Worm (Caenorhabditis elegans): ENCODE results near the gene str-30.

str-30 gene

ce11 chrV:3716279-3716887, 8.5 kb upstream of the str-30 start (continued):
- no peak for TF ChIP-seq nfya-1 (tag; optimal IDR thresholded peaks at IDR 0.05; ENCODE audit: borderline replicate concordance, insufficient read depth)
- TF ChIP-seq him-1 (tag; optimal IDR thresholded peaks at IDR 0.05) = no peak
- TF ChIP-seq lir-1 (GFP tag; conservative IDR thresholded peaks at IDR 0.05) = no peak
- TF ChIP-seq nhr-179 (tag; optimal IDR thresholded peaks at IDR 0.05) = no peak
- no peak for TF ChIP-seq B0336.3 (GFP tag; IDR thresholded peaks at IDR 0.05)
- TF ChIP-seq egl-44 (GFP tag; IDR thresholded peaks at IDR 0.05) = no peak
- no peak for TF ChIP-seq ztf-18 (tag; optimal IDR thresholded peaks at IDR 0.05)
- TF ChIP-seq ceh-40 (GFP tag; IDR thresholded peaks at IDR 0.05) = no peak
- no peak for TF ChIP-seq rpc-1 (optimal IDR thresholded peaks at IDR 0.05)
- no peak for TF ChIP-seq rpc-1 (tag; optimal IDR thresholded peaks at IDR 0.05)
- no peak for TF ChIP-seq Y53G8AR.9 (GFP tag; conservative IDR thresholded peaks at IDR 0.05)
- TF ChIP-seq attf-3 (GFP tag; conservative IDR thresholded peaks at IDR 0.05) = no peak
- TF ChIP-seq ZK185.1 (tag; optimal IDR thresholded peaks at IDR 0.05; ENCODE audit: poor library complexity, severe bottlenecking) = no peak
- TF ChIP-seq dpff-1 (tag; optimal IDR thresholded peaks at IDR 0.05) = no peak
- no peak for TF ChIP-seq cebp-1 (GFP tag; IDR thresholded peaks at IDR 0.05)
- peak; percentile 28 for TF ChIP-seq cebp-1 (tag; optimal IDR thresholded peaks at IDR 0.05)
- 0 out of 2 replicates have a peak, but pooled peaks have one; percentile 45 for TF ChIP-seq attf-6 (GFP tag; IDR thresholded peaks at IDR 0.05)
- TF ChIP-seq tbx-9 (tag; optimal IDR thresholded peaks at IDR 0.05; ENCODE audit: borderline replicate concordance) = no peak
- TF ChIP-seq nhr-120 (GFP tag; IDR thresholded peaks at IDR 0.05) = no peak
- TF ChIP-seq attf-5 (GFP tag; optimal IDR thresholded peaks at IDR 0.05) = no peak
- no peak for TF ChIP-seq aptf-2 (GFP tag; conservative IDR thresholded peaks at IDR 0.05)
- TF ChIP-seq madf-6 (GFP tag; IDR thresholded peaks at IDR 0.05) = no peak
- TF ChIP-seq ceh-58 (GFP tag; IDR thresholded peaks at IDR 0.05) = no peak
- TF ChIP-seq Y56A3A.18 (GFP tag; IDR thresholded peaks at IDR 0.05) = no peak
- TF ChIP-seq madf-8 (GFP tag; conservative IDR thresholded peaks at IDR 0.05) = no peak
- TF ChIP-seq Y67H2A.10 (GFP tag; conservative IDR thresholded peaks at IDR 0.05) = no peak
- TF ChIP-seq athp-1 (tag; optimal IDR thresholded peaks at IDR 0.05) = no peak
- no peak for TF ChIP-seq hlh-26 (GFP tag; conservative IDR thresholded peaks at IDR 0.05)
- no peak for TF ChIP-seq hsf-1 (GFP tag; IDR thresholded peaks at IDR 0.05)
- TF ChIP-seq ztf-22 (GFP tag; optimal IDR thresholded peaks at IDR 0.05) = no peak
- TF ChIP-seq dox-1 (GFP tag; IDR thresholded peaks at IDR 0.05) = no peak
- TF ChIP-seq F55B11.4 (tag; optimal IDR thresholded peaks at IDR 0.05; ENCODE audit: borderline replicate concordance, insufficient read depth) = no peak
- no peak for TF ChIP-seq F23B12.7 (tag; optimal IDR thresholded peaks at IDR 0.05; ENCODE audit: insufficient read depth)
- TF ChIP-seq efl-1 (GFP tag; optimal IDR thresholded peaks at IDR 0.05) = no peak
- no peak for TF ChIP-seq nhr-80 (tag; optimal IDR thresholded peaks at IDR 0.05)
- TF ChIP-seq tlf-1 (GFP tag; optimal IDR thresholded peaks at IDR 0.05) = no peak
- no peak for TF ChIP-seq gei-17 (GFP tag; optimal IDR thresholded peaks at IDR 0.05)
- 0 out of 2 replicates have a peak, but pooled peaks have one; percentile 24 for TF ChIP-seq nfyb-1 (GFP tag; IDR thresholded peaks at IDR 0.05)
- peak in 1 of 3 experiments; percentile 63 for TF ChIP-seq lin-35 (GFP tag; optimal IDR thresholded peaks at IDR 0.05)
- no peak for TF ChIP-seq nhr-27 (tag; optimal IDR thresholded peaks at IDR 0.05)
- TF ChIP-seq hmg-20 (GFP tag; IDR thresholded peaks at IDR 0.05) = no peak
- no peak for TF ChIP-seq nhr-90 (tag; optimal IDR thresholded peaks at IDR 0.05)
- TF ChIP-seq lsy-27 (tag; optimal IDR thresholded peaks at IDR 0.05; ENCODE audit: borderline replicate concordance, insufficient read depth) = no peak
- no peak for TF ChIP-seq aptf-3 (GFP tag; IDR thresholded peaks at IDR 0.05)
- no peak for TF ChIP-seq mel-28 (tag; optimal IDR thresholded peaks at IDR 0.05; ENCODE audit: borderline replicate concordance)
- no peak for TF ChIP-seq zim-3 (tag; optimal IDR thresholded peaks at IDR 0.05)
- no peak for TF ChIP-seq lsl-1 (GFP tag; optimal IDR thresholded peaks at IDR 0.05)
- TF ChIP-seq T07F8.4 (tag; optimal IDR thresholded peaks at IDR 0.05) = no peak
- no peak for TF ChIP-seq F57C9.4 (tag; optimal IDR thresholded peaks at IDR 0.05)
